Worm (Caenorhabditis elegans): ENCODE results near the gene srg-56.

The srg-56 gene

DNA sequence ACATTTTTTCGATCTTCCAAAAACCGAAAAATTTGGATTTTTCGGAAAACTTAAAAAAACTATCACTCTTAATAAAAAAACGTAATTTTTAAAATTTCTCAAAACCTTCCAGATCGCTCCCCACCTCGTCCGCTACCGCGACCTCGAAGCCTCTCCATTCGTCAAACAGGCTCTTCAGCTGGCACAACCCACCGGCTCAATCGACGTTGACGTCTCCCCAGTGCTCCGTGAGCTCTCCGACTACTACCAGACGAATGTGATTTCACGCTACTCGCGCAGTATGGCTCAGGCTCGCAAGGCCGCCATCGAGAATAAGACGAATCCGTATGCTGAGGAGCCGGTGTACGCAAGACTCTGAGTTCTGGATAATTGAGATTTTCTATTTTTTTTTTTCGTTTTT lies 31.7 kb downstream of the srg-56 start:
- TF ChIP-seq tra-4 (tag; optimal IDR thresholded peaks at IDR 0.05) (no peak), tbx-11 (GFP tag; IDR thresholded peaks at IDR 0.05) (no peak), tbx-37 (GFP tag; conservative IDR thresholded peaks at IDR 0.05) (no peak), hnd-1 (tag; optimal IDR thresholded peaks at IDR 0.05) (no peak), ama-1 (optimal IDR thresholded peaks at IDR 0.05) (no peak), pes-1 (GFP tag; IDR thresholded peaks at IDR 0.05) (no peak), flt-1 (GFP tag; IDR thresholded peaks at IDR 0.05) (no peak), aly-1 (tag; optimal IDR thresholded peaks at IDR 0.05) (no peak), scrt-1 (GFP tag; IDR thresholded peaks at IDR 0.05) (no peak), ceh-13 (GFP tag; optimal IDR thresholded peaks at IDR 0.05) (no peak), ets-7 (tag; optimal IDR thresholded peaks at IDR 0.05) (no peak), hmbx-1 (tag; optimal IDR thresholded peaks at IDR 0.05) (no peak), B0310.2 (tag; optimal IDR thresholded peaks at IDR 0.05) (no peak), hmg-4 (GFP tag; optimal IDR thresholded peaks at IDR 0.05) (no peak), F13C5.2 (tag; optimal IDR thresholded peaks at IDR 0.05) (no peak), sea-1 (GFP tag; conservative IDR thresholded peaks at IDR 0.05) (no peak)

DNA sequence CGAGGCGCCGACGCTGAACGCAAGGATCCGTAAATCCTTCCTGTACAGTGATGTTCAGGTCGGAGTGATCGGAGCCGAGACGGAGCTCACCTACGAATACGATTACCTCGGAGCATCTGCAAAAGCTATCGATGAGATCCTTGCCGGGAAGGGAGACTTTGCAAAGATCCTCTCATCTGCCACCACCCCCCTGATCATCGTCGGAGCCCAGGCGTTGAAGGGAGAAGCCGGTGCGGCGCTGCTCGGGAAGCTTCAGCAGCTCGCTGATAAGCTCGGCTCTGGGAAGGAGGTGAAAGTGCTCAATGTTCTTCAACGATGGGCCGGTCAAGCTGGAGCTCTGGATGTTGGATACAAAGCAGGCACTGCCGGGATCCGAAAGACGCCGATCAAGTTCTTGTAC lies 34.8 kb downstream of the srg-56 start:
- TF ChIP-seq tbx-11 (GFP tag; IDR thresholded peaks at IDR 0.05) (peak; percentile 6; the same call in 1 of the 2 replicates), aly-1 (tag; optimal IDR thresholded peaks at IDR 0.05) (no peak), scrt-1 (GFP tag; IDR thresholded peaks at IDR 0.05) (no peak), ceh-13 (GFP tag; optimal IDR thresholded peaks at IDR 0.05) (no peak), pes-1 (GFP tag; IDR thresholded peaks at IDR 0.05) (no peak), ets-7 (tag; optimal IDR thresholded peaks at IDR 0.05) (no peak), flt-1 (GFP tag; IDR thresholded peaks at IDR 0.05) (no peak), sea-1 (GFP tag; conservative IDR thresholded peaks at IDR 0.05) (no peak)

DNA sequence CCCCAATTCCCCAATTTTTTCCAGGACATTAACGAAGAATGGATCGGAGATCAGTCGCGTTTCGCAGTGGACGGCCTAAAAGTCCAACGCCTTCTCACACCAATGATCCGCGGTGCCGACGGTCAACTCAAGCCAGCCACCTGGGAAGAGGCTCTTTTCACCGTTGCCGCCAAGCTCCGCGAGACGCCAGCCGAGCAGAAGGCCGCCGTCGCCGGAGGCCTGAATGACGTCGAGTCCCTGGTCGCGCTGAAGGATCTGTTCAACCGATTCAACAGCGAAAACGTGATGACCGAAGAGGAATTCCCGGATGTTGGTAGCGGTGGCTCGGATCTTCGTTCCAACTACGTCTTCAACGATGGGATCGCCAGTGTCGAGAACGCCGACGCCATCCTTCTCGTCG lies 35.2 kb downstream of the srg-56 start:
- TF ChIP-seq ceh-36 (tag; optimal IDR thresholded peaks at IDR 0.05) (no peak), B0310.2 (tag; optimal IDR thresholded peaks at IDR 0.05) (no peak), ama-1 (optimal IDR thresholded peaks at IDR 0.05) (no peak), hmg-4 (GFP tag; optimal IDR thresholded peaks at IDR 0.05) (no peak), F13C5.2 (tag; optimal IDR thresholded peaks at IDR 0.05) (no peak), hmbx-1 (tag; optimal IDR thresholded peaks at IDR 0.05) (no peak)

DNA sequence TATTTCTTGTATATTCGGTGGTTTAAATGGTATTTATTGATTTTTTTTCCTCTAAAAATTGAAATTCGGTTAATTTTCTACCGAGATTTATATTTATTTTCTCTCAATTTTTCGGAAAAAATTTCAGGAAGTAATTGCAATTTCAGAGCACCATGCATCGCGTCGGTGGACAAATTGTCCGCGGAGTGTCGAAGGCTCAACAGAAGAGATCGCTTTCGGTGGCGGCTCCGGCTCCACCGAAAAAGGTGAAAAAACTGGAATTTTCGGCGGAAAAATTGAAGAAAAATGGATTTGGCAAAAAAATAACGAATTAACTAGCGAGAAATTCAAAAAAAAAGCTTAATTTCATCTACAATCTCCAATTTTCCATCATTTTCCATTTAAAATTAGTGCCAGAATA lies 39.2 kb downstream of the srg-56 start, which contains the start of gene nuo-5:
TSS of gene nuo-5 (plus strand) at position 147 of the 400 bp plus-strand sequence.
- TF ChIP-seq ceh-13 (GFP tag; optimal IDR thresholded peaks at IDR 0.05), result no peak
- TF ChIP-seq hmg-4 (GFP tag; optimal IDR thresholded peaks at IDR 0.05), result no peak
- TF ChIP-seq flt-1 (GFP tag; IDR thresholded peaks at IDR 0.05), result no peak
- TF ChIP-seq F13C5.2 (tag; optimal IDR thresholded peaks at IDR 0.05), result no peak
- TF ChIP-seq ceh-36 (tag; optimal IDR thresholded peaks at IDR 0.05), result no peak
- TF ChIP-seq pes-1 (GFP tag; IDR thresholded peaks at IDR 0.05), result no peak
- no peak for TF ChIP-seq tra-4 (tag; optimal IDR thresholded peaks at IDR 0.05)
- TF ChIP-seq hnd-1 (tag; optimal IDR thresholded peaks at IDR 0.05), result no peak
- TF ChIP-seq B0310.2 (tag; optimal IDR thresholded peaks at IDR 0.05), result no peak

DNA sequence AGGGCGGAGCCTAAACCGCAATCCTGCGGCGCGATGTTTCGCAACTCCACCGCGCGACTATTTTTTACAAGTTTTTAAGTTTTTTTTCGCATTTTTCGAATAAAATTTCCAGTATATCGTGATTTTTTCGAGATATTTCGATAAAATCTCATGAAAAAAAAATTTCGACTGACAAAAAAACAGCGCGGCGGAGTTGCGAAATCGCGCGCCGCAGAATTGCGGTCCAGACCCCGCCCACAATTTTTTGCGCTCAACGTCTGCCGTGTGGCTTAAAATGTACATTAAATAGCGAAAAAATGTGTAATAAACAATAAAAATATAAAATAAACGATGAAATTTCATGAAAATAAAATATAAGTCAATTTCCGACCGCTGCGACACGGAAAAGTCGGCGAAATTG lies 40.4 kb downstream of the srg-56 start:
- peak; percentile 56; the same call in 1 of the 2 replicates for TF ChIP-seq pes-1 (GFP tag; IDR thresholded peaks at IDR 0.05)
- TF ChIP-seq F13C5.2 (tag; optimal IDR thresholded peaks at IDR 0.05), result no peak

DNA sequence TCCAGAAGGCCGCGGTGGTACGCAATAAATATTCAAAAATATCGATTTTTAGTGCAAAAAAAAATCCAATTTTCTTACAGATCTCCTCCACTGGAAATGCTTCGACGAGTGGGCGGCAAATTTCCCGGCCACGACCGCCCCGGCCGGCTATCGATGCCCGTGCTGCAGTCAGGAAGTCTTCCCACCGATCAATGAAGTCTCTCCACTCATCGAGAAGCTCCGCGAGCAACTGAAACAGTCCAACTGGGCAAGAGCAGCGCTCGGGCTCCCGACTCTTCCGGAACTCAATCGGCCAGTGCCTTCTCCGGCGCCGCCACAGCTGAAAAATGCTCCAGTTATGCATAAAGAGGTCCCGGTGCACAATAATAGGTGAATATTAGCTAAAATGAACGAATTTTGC lies 42.1 kb downstream of the srg-56 start, which contains the start of gene Y45G12B.3:
TSS of gene Y45G12B.3 (minus strand) at position 320 of the 400 bp plus-strand sequence.
- TF ChIP-seq tbx-37 (GFP tag; conservative IDR thresholded peaks at IDR 0.05) (no peak), tra-4 (tag; optimal IDR thresholded peaks at IDR 0.05) (no peak), ceh-36 (tag; optimal IDR thresholded peaks at IDR 0.05) (no peak), scrt-1 (GFP tag; IDR thresholded peaks at IDR 0.05) (no peak), B0310.2 (tag; optimal IDR thresholded peaks at IDR 0.05) (no peak), aly-1 (tag; optimal IDR thresholded peaks at IDR 0.05) (no peak), F13C5.2 (tag; optimal IDR thresholded peaks at IDR 0.05) (no peak), ceh-13 (GFP tag; optimal IDR thresholded peaks at IDR 0.05) (no peak)

DNA sequence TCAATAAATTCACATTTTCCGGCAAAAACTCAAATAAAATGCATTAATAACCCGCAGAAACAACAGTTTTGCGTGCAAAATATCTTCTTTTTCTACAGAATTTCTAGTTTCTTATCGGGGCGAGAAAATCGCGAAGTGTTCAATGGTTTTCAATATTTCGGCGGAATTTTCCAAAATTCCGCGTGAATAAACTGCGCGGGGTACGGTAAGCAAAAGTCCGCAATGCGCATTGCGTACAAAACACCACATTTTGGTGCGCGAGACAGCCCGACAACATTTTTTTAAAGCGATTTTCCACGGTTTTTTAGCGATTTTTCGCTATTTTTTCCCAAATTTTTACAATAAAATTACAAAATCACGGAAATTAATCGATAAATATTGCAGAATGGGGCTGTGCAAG lies 43.7 kb downstream of the srg-56 start, which contains the start of gene Y45G12B.2:
TSS of gene Y45G12B.2 (plus strand) at position 383 of the 400 bp plus-strand sequence.
- TF ChIP-seq tra-4 (tag; optimal IDR thresholded peaks at IDR 0.05) (no peak), ama-1 (optimal IDR thresholded peaks at IDR 0.05) (no peak), hmg-4 (GFP tag; optimal IDR thresholded peaks at IDR 0.05) (peak; percentile 32), sea-1 (GFP tag; conservative IDR thresholded peaks at IDR 0.05) (no peak), F13C5.2 (tag; optimal IDR thresholded peaks at IDR 0.05) (peak; percentile 68), tbx-37 (GFP tag; conservative IDR thresholded peaks at IDR 0.05) (0 out of 2 replicates have a peak, but pooled peaks have one; percentile 23), tbx-11 (GFP tag; IDR thresholded peaks at IDR 0.05) (peak; percentile 8; the same call in 1 of the 2 replicates), aly-1 (tag; optimal IDR thresholded peaks at IDR 0.05) (no peak)

DNA sequence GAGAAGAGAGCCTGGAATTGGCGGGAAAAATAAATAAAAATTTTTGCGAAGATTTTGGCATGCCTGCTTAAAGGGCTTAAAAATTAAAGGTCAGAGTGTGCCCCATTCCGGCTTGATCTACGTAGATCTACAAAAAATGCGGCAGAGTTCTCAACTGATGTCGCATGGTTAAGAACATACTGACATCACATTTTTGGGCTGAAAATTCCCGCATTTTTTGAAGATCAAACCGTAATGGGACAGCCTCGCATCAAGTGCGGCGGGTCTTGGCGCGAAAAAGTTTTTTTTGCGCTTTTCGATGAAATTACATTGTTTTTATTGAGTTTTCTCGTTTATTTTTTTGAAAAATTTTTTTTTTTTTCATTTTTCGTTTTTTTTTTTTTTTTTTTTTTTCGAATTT lies 47.1 kb downstream of the srg-56 start:
- TF ChIP-seq B0310.2 (tag; optimal IDR thresholded peaks at IDR 0.05), result no peak
- TF ChIP-seq aly-1 (tag; optimal IDR thresholded peaks at IDR 0.05), result no peak
- TF ChIP-seq flt-1 (GFP tag; IDR thresholded peaks at IDR 0.05), result no peak
- TF ChIP-seq hnd-1 (tag; optimal IDR thresholded peaks at IDR 0.05), result no peak
- no peak for TF ChIP-seq F13C5.2 (tag; optimal IDR thresholded peaks at IDR 0.05)
- TF ChIP-seq hmbx-1 (tag; optimal IDR thresholded peaks at IDR 0.05), result no peak
- no peak for TF ChIP-seq sea-1 (GFP tag; conservative IDR thresholded peaks at IDR 0.05)
- TF ChIP-seq pes-1 (GFP tag; IDR thresholded peaks at IDR 0.05), result no peak
- no peak for TF ChIP-seq tra-4 (tag; optimal IDR thresholded peaks at IDR 0.05)
- no peak for TF ChIP-seq hmg-4 (GFP tag; optimal IDR thresholded peaks at IDR 0.05)
- TF ChIP-seq ceh-36 (tag; optimal IDR thresholded peaks at IDR 0.05), result no peak
- TF ChIP-seq scrt-1 (GFP tag; IDR thresholded peaks at IDR 0.05), result no peak
- TF ChIP-seq tbx-37 (GFP tag; conservative IDR thresholded peaks at IDR 0.05), result no peak
- no peak for TF ChIP-seq ets-7 (tag; optimal IDR thresholded peaks at IDR 0.05)
- no peak for TF ChIP-seq tbx-11 (GFP tag; IDR thresholded peaks at IDR 0.05)

Measured in whole organism, early embryonic.